Fruit fly (Drosophila melanogaster): Measurements from ENCODE around the gene CG16704.

- TF ChIP-seq EcR (GFP tag; optimal IDR thresholded peaks at IDR 0.05) (no peak), pan (optimal IDR thresholded peaks at IDR 0.05) (no peak), psq (optimal IDR thresholded peaks at IDR 0.05) (no peak)
Measured at dm6 chr2L:3705438-3705921, 13.1 kb upstream of the CG16704 start, which contains the start of gene CG31778.

Data from whole organism.